Fruit fly (Drosophila melanogaster): ENCODE data around the gene CG16853.

DNA sequence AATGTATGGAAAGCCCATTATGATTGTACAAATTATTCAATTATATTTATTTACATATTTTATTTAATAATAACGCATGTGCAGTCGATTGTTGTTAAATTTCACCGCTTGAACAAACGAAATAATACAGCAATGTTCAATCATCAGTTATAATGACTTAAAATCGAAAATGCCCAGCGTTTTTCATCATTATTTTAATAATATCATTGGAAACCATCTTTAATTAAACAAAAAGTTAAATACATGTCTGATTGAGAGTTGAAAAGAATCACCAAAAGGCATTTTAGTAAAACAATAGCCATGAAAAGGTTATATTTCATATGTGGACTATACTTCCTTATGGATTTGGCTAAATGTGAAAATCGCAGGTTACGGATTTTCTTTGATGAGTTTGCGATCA lies 13.3 kb upstream of the CG16853 start, which contains the start of gene CG33641:
- no peak for TF ChIP-seq CG8301 (tag; optimal IDR thresholded peaks at IDR 0.05)
- no peak for TF ChIP-seq Ets98B (GFP tag; IDR thresholded peaks at IDR 0.05)
- TF ChIP-seq CG34367 (tag; optimal IDR thresholded peaks at IDR 0.05): no peak
- TF ChIP-seq CG17806 (tag; optimal IDR thresholded peaks at IDR 0.05): no peak
- no peak for TF ChIP-seq D1 (tag; optimal IDR thresholded peaks at IDR 0.05)
- no peak for TF ChIP-seq gl (tag; optimal IDR thresholded peaks at IDR 0.05)
- TF ChIP-seq CG12605 (GFP tag; IDR thresholded peaks at IDR 0.05): no peak
- no peak for TF ChIP-seq rn (GFP tag; IDR thresholded peaks at IDR 0.05)
- TF ChIP-seq EcR (GFP tag; optimal IDR thresholded peaks at IDR 0.05): no peak
- TF ChIP-seq CG32121 (GFP tag; IDR thresholded peaks at IDR 0.05): no peak
- no peak for TF ChIP-seq Pif1A (GFP tag; optimal IDR thresholded peaks at IDR 0.05)
- no peak for TF ChIP-seq CG8159 (tag; optimal IDR thresholded peaks at IDR 0.05)
- no peak for TF ChIP-seq CG14655 (GFP tag; optimal IDR thresholded peaks at IDR 0.05)
- no peak for TF ChIP-seq CG9948 (tag; optimal IDR thresholded peaks at IDR 0.05)
